Worm (Caenorhabditis elegans): ENCODE data around the gene zipt-7.2.

ce11 chrX:15541437-15541836 is 33.8 kb upstream of the zipt-7.2 start:
- TF ChIP-seq egl-44 (GFP tag; IDR thresholded peaks at IDR 0.05) (no peak), efl-1 (GFP tag; optimal IDR thresholded peaks at IDR 0.05) (no peak), hlh-26 (GFP tag; conservative IDR thresholded peaks at IDR 0.05) (no peak), F49E8.2 (tag; optimal IDR thresholded peaks at IDR 0.05; ENCODE audit: insufficient read depth) (no peak), akir-1 (GFP tag; optimal IDR thresholded peaks at IDR 0.05) (no peak), pha-4 (tag; optimal IDR thresholded peaks at IDR 0.05) (no peak), dpl-1 (GFP tag; optimal IDR thresholded peaks at IDR 0.05) (no peak), K12H6.12 (tag; optimal IDR thresholded peaks at IDR 0.05) (no peak), mxl-1 (tag; optimal IDR thresholded peaks at IDR 0.05) (no peak), F52B5.7 (tag; optimal IDR thresholded peaks at IDR 0.05) (no peak), unc-130 (GFP tag; optimal IDR thresholded peaks at IDR 0.05) (no peak), sdz-38 (tag; optimal IDR thresholded peaks at IDR 0.05) (no peak)
